Worm (Caenorhabditis elegans) whole organism, early embryonic: ENCODE data around the gene fbxb-24.

Experiments
- B0310.2 ChIP-seq: sonication (generic microtip); optimal IDR thresholded peaks from 2 replicates; lab custom pipeline; 2016; ENCODE audit warnings: mild to moderate bottlenecking, missing genetic modification characterization, missing compliant biosample characterization
- F13C5.2 ChIP-seq: sonication (generic microtip); optimal IDR thresholded peaks from 2 replicates; lab custom pipeline; 2017; ENCODE audit warnings: mild to moderate bottlenecking, missing genetic modification characterization, inconsistent platforms, missing compliant biosample characterization
- aly-1 ChIP-seq: sonication (generic microtip); optimal IDR thresholded peaks from 2 replicates; lab custom pipeline; 2016; ENCODE audit warnings: missing genetic modification characterization, missing compliant biosample characterization
- ama-1 ChIP-seq: fragments of 150-350 bp; optimal IDR thresholded peaks from 2 replicates; lab custom pipeline; 2014
- ceh-13 ChIP-seq: fragments of 200-800 bp; sonication (Bioruptor generic); optimal IDR thresholded peaks from 2 replicates; lab custom pipeline; 2018; ENCODE audit warnings: mild to moderate bottlenecking, missing genetic modification characterization, missing compliant biosample characterization
- ceh-36 ChIP-seq: sonication (generic microtip); optimal IDR thresholded peaks from 2 replicates; lab custom pipeline; 2016; ENCODE audit warnings: missing genetic modification characterization, inconsistent platforms, missing compliant biosample characterization
- ets-7 ChIP-seq: sonication (generic microtip); optimal IDR thresholded peaks from 2 replicates; lab custom pipeline; 2016; ENCODE audit warnings: missing genotype, missing genetic modification characterization, missing compliant biosample characterization
- flt-1 ChIP-seq: fragments of 200-800 bp; sonication (Bioruptor generic); IDR thresholded peaks from 2 replicates; pipeline ENCODE4 v1.3.6; 2022; ENCODE audit warnings: missing genetic modification characterization, missing compliant biosample characterization
- hmbx-1 ChIP-seq: sonication (generic microtip); optimal IDR thresholded peaks from 2 replicates; lab custom pipeline; 2016; ENCODE audit warnings: mild to moderate bottlenecking, missing genetic modification characterization, missing compliant biosample characterization
- hmg-4 ChIP-seq: fragments of 200-800 bp; sonication (Bioruptor generic); optimal IDR thresholded peaks from 2 replicates; lab custom pipeline; 2018; ENCODE audit warnings: mild to moderate bottlenecking, missing genetic modification characterization, missing compliant biosample characterization
- hnd-1 ChIP-seq: sonication (generic microtip); optimal IDR thresholded peaks from 2 replicates; lab custom pipeline; 2016; ENCODE audit warnings: missing genetic modification characterization, missing compliant biosample characterization
- pes-1 ChIP-seq: fragments of 200-800 bp; sonication (Bioruptor generic); IDR thresholded peaks from 2 replicates; pipeline ENCODE4 v1.3.6; 2022; ENCODE audit warnings: missing genetic modification reagents, missing genetic modification characterization, missing compliant biosample characterization
- scrt-1 ChIP-seq: fragments of 200-800 bp; sonication (Bioruptor generic); IDR thresholded peaks from 2 replicates; pipeline ENCODE4 v1.3.6; 2022; ENCODE audit warnings: missing genetic modification characterization, missing compliant biosample characterization
- sea-1 ChIP-seq: fragments of 200-800 bp; sonication (Bioruptor generic); conservative IDR thresholded peaks from 2 replicates; pipeline ENCODE4 v1.3.6; 2022; ENCODE audit warnings: missing genetic modification characterization, missing compliant biosample characterization
- tbx-11 ChIP-seq: fragments of 200-800 bp; sonication (Bioruptor generic); IDR thresholded peaks from 2 replicates; pipeline ENCODE4 v1.3.6; 2022; ENCODE audit warnings: missing genetic modification characterization, missing compliant biosample characterization
- tbx-37 ChIP-seq: fragments of 200-800 bp; sonication (Bioruptor generic); conservative IDR thresholded peaks from 2 replicates; pipeline ENCODE4 v1.3.6; 2022; ENCODE audit warnings: missing genetic modification reagents, missing genetic modification characterization, missing compliant biosample characterization
- tra-4 ChIP-seq: sonication (generic microtip); optimal IDR thresholded peaks from 2 replicates; lab custom pipeline; 2017; ENCODE audit warnings: missing genetic modification characterization, missing compliant biosample characterization

fbxb-24 gene

ce11 chrIII:11930899-11931298 lies 22.1 kb downstream of the fbxb-24 start:
- no peak for TF ChIP-seq hnd-1 (tag; lab: Kevin White, UChicago)
- TF ChIP-seq hmbx-1 (tag; lab: Kevin White, UChicago): no peak
- TF ChIP-seq ceh-13 (GFP tag; lab: Kevin White, UChicago): no peak
- no peak for TF ChIP-seq tbx-37
- TF ChIP-seq ceh-36 (tag; lab: Kevin White, UChicago): no peak
- TF ChIP-seq hmg-4 (GFP tag; lab: Kevin White, UChicago): no peak
- no peak for TF ChIP-seq sea-1 (GFP tag; lab: Robert Waterston, UW)
- no peak for TF ChIP-seq tbx-11 (GFP tag; lab: Robert Waterston, UW)

- TF ChIP-seq tbx-37 (peak; percentile 18; the same call in 1 of the 2 replicates), aly-1 (tag; lab: Kevin White, UChicago) (no peak), ceh-13 (GFP tag; lab: Kevin White, UChicago) (no peak), pes-1 (GFP tag; lab: Robert Waterston, UW) (no peak), flt-1 (no peak), tra-4 (tag; lab: Kevin White, UChicago) (no peak), ceh-36 (tag; lab: Kevin White, UChicago) (no peak), ama-1 (lab: Kevin White, UChicago) (no peak), sea-1 (GFP tag; lab: Robert Waterston, UW) (peak; percentile 48; the same call in 1 of the 2 replicates), B0310.2 (tag; lab: Kevin White, UChicago) (no peak), F13C5.2 (tag; lab: Kevin White, UChicago) (no peak)
Measured at ce11 chrIII:11931960-11932359, 23.2 kb downstream of the fbxb-24 start.

- TF ChIP-seq ama-1 (lab: Kevin White, UChicago) (no peak), flt-1 (no peak), hmbx-1 (tag; lab: Kevin White, UChicago) (no peak), tbx-11 (GFP tag; lab: Robert Waterston, UW) (no peak)
Measured at ce11 chrIII:11933539-11933938, 24.8 kb downstream of the fbxb-24 start, which contains the start of gene dolk-1. Gene dolk-1 (minus strand): TSS chrIII:11933639.

ce11 chrIII:11935032-11935947 lies 26.5 kb downstream of the fbxb-24 start:
- TF ChIP-seq ceh-36 (tag; lab: Kevin White, UChicago) (no peak), aly-1 (tag; lab: Kevin White, UChicago) (peak; percentile 12)

ce11 chrIII:11935948-11936280 lies 27.2 kb downstream of the fbxb-24 start:
- TF ChIP-seq ceh-36 (tag; lab: Kevin White, UChicago) (no peak), scrt-1 (GFP tag; lab: Robert Waterston, UW) (peak; percentile 43; the same call in 1 of the 2 replicates), hmg-4 (GFP tag; lab: Kevin White, UChicago) (peak; percentile 27), hnd-1 (tag; lab: Kevin White, UChicago) (no peak)

ce11 chrIII:11936668-11937276 lies 28.0 kb downstream of the fbxb-24 start:
- TF ChIP-seq hmg-4 (GFP tag; lab: Kevin White, UChicago): peak; percentile 8
- TF ChIP-seq ceh-13 (GFP tag; lab: Kevin White, UChicago): no peak

ce11 chrIII:11937911-11938310 lies 29.2 kb downstream of the fbxb-24 start:
- TF ChIP-seq ceh-36 (tag; lab: Kevin White, UChicago): no peak
- no peak for TF ChIP-seq hmg-4 (GFP tag; lab: Kevin White, UChicago)
- TF ChIP-seq pes-1 (GFP tag; lab: Robert Waterston, UW): no peak
- TF ChIP-seq aly-1 (tag; lab: Kevin White, UChicago): no peak
- no peak for TF ChIP-seq ets-7 (tag; lab: Kevin White, UChicago)
- TF ChIP-seq ceh-13 (GFP tag; lab: Kevin White, UChicago): no peak
- no peak for TF ChIP-seq flt-1
- TF ChIP-seq B0310.2 (tag; lab: Kevin White, UChicago): no peak
- no peak for TF ChIP-seq hnd-1 (tag; lab: Kevin White, UChicago)
- no peak for TF ChIP-seq hmbx-1 (tag; lab: Kevin White, UChicago)
- TF ChIP-seq scrt-1 (GFP tag; lab: Robert Waterston, UW): no peak
- no peak for TF ChIP-seq tbx-37
- TF ChIP-seq tbx-11 (GFP tag; lab: Robert Waterston, UW): no peak
- no peak for TF ChIP-seq sea-1 (GFP tag; lab: Robert Waterston, UW)
- TF ChIP-seq F13C5.2 (tag; lab: Kevin White, UChicago): no peak
- TF ChIP-seq ama-1 (lab: Kevin White, UChicago): no peak
- TF ChIP-seq tra-4 (tag; lab: Kevin White, UChicago): no peak

ce11 chrIII:11938525-11938924 lies 29.8 kb downstream of the fbxb-24 start:
- TF ChIP-seq hmg-4 (GFP tag; lab: Kevin White, UChicago) (no peak), F13C5.2 (tag; lab: Kevin White, UChicago) (no peak), sea-1 (GFP tag; lab: Robert Waterston, UW) (no peak), ceh-13 (GFP tag; lab: Kevin White, UChicago) (no peak), pes-1 (GFP tag; lab: Robert Waterston, UW) (no peak), scrt-1 (GFP tag; lab: Robert Waterston, UW) (no peak), hnd-1 (tag; lab: Kevin White, UChicago) (no peak), ets-7 (tag; lab: Kevin White, UChicago) (no peak), tbx-37 (no peak), tbx-11 (GFP tag; lab: Robert Waterston, UW) (no peak), tra-4 (tag; lab: Kevin White, UChicago) (no peak), aly-1 (tag; lab: Kevin White, UChicago) (no peak), B0310.2 (tag; lab: Kevin White, UChicago) (no peak), ceh-36 (tag; lab: Kevin White, UChicago) (no peak), ama-1 (lab: Kevin White, UChicago) (no peak), flt-1 (no peak), hmbx-1 (tag; lab: Kevin White, UChicago) (no peak)
